Worm (Caenorhabditis elegans): ENCODE data around the gene Y54F10BM.3.

ce11 chrIII:2283341-2283847 lies 1.6 kb downstream of the Y54F10BM.3 start:
- no peak for TF ChIP-seq nhr-10 (tag; optimal IDR thresholded peaks at IDR 0.05)
- no peak for TF ChIP-seq lin-39 (tag; optimal IDR thresholded peaks at IDR 0.05)
- TF ChIP-seq nhr-77 (tag; optimal IDR thresholded peaks at IDR 0.05), result no peak
- TF ChIP-seq blmp-1 (tag; optimal IDR thresholded peaks at IDR 0.05; ENCODE audit: insufficient read depth), result no peak
- TF ChIP-seq unc-62 (GFP tag; optimal IDR thresholded peaks at IDR 0.05), result no peak

All from whole organism, L2 larva.